Worm (Caenorhabditis elegans) whole organism, L1 larva: ENCODE measurements around the gene Y75B8A.32.

Experiments used
- egl-27 ChIP-seq, 2 experiments: fragments of 150-350 bp in 1 of 2; sonication (generic microtip); optimal IDR thresholded peaks; 3 replicates each; lab custom pipeline; 2017 to 2018; ENCODE audit warnings: missing biosample characterization in 2 of 2, missing genetic modification characterization in 2 of 2, missing genetic modification reagents in 2 of 2
- xbp-1 ChIP-seq: sonication (generic microtip); optimal IDR thresholded peaks from 2 replicates; lab custom pipeline; 2016; ENCODE audit warnings: missing genetic modification characterization, missing compliant biosample characterization

DNA sequence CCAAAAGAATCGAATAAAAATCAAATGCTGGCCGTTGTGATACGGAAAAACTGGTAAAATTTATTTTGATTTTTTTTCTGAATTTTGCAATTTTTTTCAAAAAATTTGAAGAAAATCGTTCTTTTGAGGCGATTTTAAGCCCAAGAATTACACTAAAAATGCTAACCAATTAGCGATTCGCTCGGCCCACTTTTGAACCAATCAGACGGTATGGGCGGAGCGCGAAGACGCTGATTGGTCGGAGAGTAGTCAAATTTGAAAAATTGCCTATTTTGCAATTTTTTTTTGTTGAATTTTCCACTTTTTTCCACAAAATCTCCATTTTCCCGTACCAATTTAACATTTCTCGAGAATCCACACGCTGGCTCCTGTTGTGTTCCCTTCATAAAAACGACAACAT is 14.9 kb upstream of the Y75B8A.32 start:
- TF ChIP-seq xbp-1 (tag; lab: Kevin White, UChicago) (no peak), egl-27 (tag; optimal IDR thresholded peaks at IDR 0.05; lab: Kevin White, UChicago) (no peak)
